Worm (Caenorhabditis elegans) whole organism, mixed stage, embryonic: ENCODE results near the gene K03B4.8.

Source experiments
- ceh-39 ChIP-seq: fragments of 150-350 bp; optimal IDR thresholded peaks from 2 replicates; lab custom pipeline; 2014; ENCODE audit warnings: missing biosample characterization, missing genetic modification characterization
- nhr-28 ChIP-seq: fragments of 150-350 bp; optimal IDR thresholded peaks from 2 replicates; lab custom pipeline; 2014; ENCODE audit warnings: missing biosample characterization, missing genetic modification characterization
- pha-4 ChIP-seq: fragments of 150-350 bp; optimal IDR thresholded peaks from 2 replicates; lab custom pipeline; 2018; ENCODE audit warnings: missing biosample characterization, missing genetic modification reagents, missing genetic modification characterization
- unc-39 ChIP-seq: fragments of 150-350 bp; optimal IDR thresholded peaks from 2 replicates; lab custom pipeline; 2014; ENCODE audit warnings: missing biosample characterization, missing genetic modification characterization
- ztf-11 ChIP-seq: fragments of 150-350 bp; optimal IDR thresholded peaks from 2 replicates; lab custom pipeline; 2014; ENCODE audit warnings: missing biosample characterization, missing genetic modification characterization

DNA sequence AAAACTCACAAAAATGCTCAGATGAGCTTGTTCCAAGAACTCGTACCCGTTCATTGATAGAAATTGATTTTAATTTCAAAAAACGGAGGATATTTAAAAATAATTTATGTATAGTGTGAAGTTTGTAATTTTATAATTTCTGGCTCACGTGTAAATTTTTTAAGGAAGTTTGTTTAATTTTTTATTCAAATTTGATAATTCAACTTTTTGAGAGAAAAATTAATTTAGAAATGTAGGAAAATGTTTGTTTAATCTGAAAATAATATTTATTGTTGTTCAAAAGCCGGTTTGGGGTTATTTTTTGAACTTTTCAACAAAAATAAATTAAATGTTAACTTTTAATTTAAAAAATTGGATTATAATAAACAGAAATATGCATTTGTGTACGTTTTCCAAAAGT lies 1.7 kb upstream of the K03B4.8 start, which contains the start of gene K03B4.6:
- TF ChIP-seq unc-39 (tag; lab: Kevin White, UChicago) (no peak), ceh-39 (no peak), ztf-11 (tag; lab: Kevin White, UChicago) (no peak), nhr-28 (tag; lab: Kevin White, UChicago) (no peak), pha-4 (tag; lab: Kevin White, UChicago) (no peak)
